Fruit fly (Drosophila melanogaster) whole organism, embryonic: Measurements from ENCODE around the gene Sam-S.

Experiments
- ATbp ChIP-seq: fragments of 200-800 bp; sonication (Bioruptor generic); optimal IDR thresholded peaks from 2 replicates; lab custom pipeline; 2017; ENCODE audit warnings: missing biosample characterization, mild to moderate bottlenecking, missing genetic modification characterization, missing genetic modification reagents
- B-H2 ChIP-seq: fragments of 200-800 bp; sonication (Bioruptor generic); optimal IDR thresholded peaks from 2 replicates; lab custom pipeline; 2018; ENCODE audit warnings: missing biosample characterization, mild to moderate bottlenecking, missing genetic modification characterization
- BtbVII ChIP-seq: fragments of 200-800 bp; sonication (Bioruptor generic); optimal IDR thresholded peaks from 3 replicates; lab custom pipeline; 2017; ENCODE audit warnings: missing biosample characterization, mild to moderate bottlenecking, missing genetic modification characterization
- C15 ChIP-seq: fragments of 200-800 bp; sonication (Bioruptor generic); IDR thresholded peaks from 3 replicates; pipeline ENCODE4 v1.3.6; 2022; ENCODE audit warnings: missing biosample characterization, missing genetic modification characterization
- CG1024 ChIP-seq: fragments of 200-800 bp; sonication (Bioruptor generic); IDR thresholded peaks from 2 replicates; pipeline ENCODE4 v1.3.6; 2022; ENCODE audit warnings: missing biosample characterization, missing genetic modification characterization
- CG10267 ChIP-seq: fragments of 200-800 bp; sonication (Bioruptor generic); optimal IDR thresholded peaks from 2 replicates; lab custom pipeline; 2018; ENCODE audit warnings: missing biosample characterization, mild to moderate bottlenecking, missing genetic modification characterization, moderate library complexity
- CG11398 ChIP-seq: fragments of 200-800 bp; sonication (Bioruptor generic); optimal IDR thresholded peaks from 2 replicates; lab custom pipeline; 2016; ENCODE audit warnings: missing biosample characterization, missing genetic modification characterization
- CG11696 ChIP-seq: fragments of 200-800 bp; sonication (Bioruptor generic); IDR thresholded peaks from 2 replicates; pipeline ENCODE4 v1.3.6; 2022; ENCODE audit warnings: missing biosample characterization, missing genetic modification characterization
- CG12104 ChIP-seq: fragments of 200-800 bp; sonication (Bioruptor generic); optimal IDR thresholded peaks from 3 replicates; lab custom pipeline; 2016; ENCODE audit warnings: missing biosample characterization, missing genetic modification characterization
- CG12236 ChIP-seq: fragments of 200-800 bp; sonication (Bioruptor generic); optimal IDR thresholded peaks from 2 replicates; lab custom pipeline; 2016; ENCODE audit warnings: missing biosample characterization, missing genetic modification characterization
- CG14667 ChIP-seq: fragments of 200-800 bp; sonication (Bioruptor generic); IDR thresholded peaks from 2 replicates; pipeline ENCODE4 v1.3.6; 2022; ENCODE audit warnings: missing biosample characterization, missing genetic modification characterization
- CG15269 ChIP-seq: fragments of 200-800 bp; sonication (Bioruptor generic); optimal IDR thresholded peaks from 2 replicates; lab custom pipeline; 2018; ENCODE audit warnings: missing biosample characterization, mild to moderate bottlenecking, missing genetic modification characterization, moderate library complexity
- CG17186 ChIP-seq: fragments of 200-800 bp; sonication (Bioruptor generic); optimal IDR thresholded peaks from 3 replicates; lab custom pipeline; 2017; ENCODE audit warnings: missing biosample characterization, missing genetic modification reagents, missing genetic modification characterization
- CG1792 ChIP-seq: fragments of 200-800 bp; sonication (Bioruptor generic); optimal IDR thresholded peaks from 2 replicates; lab custom pipeline; 2016; ENCODE audit warnings: missing biosample characterization, missing genetic modification characterization
- CG18619 ChIP-seq: fragments of 200-800 bp; sonication (Bioruptor generic); optimal IDR thresholded peaks from 3 replicates; lab custom pipeline; 2017; ENCODE audit warnings: missing biosample characterization, mild to moderate bottlenecking, missing genetic modification characterization
- CG2712 ChIP-seq: fragments of 200-800 bp; optimal IDR thresholded peaks from 3 replicates; lab custom pipeline; 2019; ENCODE audit warnings: missing biosample characterization, mild to moderate bottlenecking, missing genetic modification characterization, moderate library complexity
- CG4820 ChIP-seq: fragments of 200-800 bp; sonication (Bioruptor generic); optimal IDR thresholded peaks from 3 replicates; lab custom pipeline; 2016; ENCODE audit warnings: missing biosample characterization, missing genetic modification characterization
- CG5180 ChIP-seq: fragments of 200-800 bp; sonication (Bioruptor generic); optimal IDR thresholded peaks from 3 replicates; lab custom pipeline; 2017; ENCODE audit warnings: missing biosample characterization, missing genetic modification characterization, mild to moderate bottlenecking, moderate library complexity, missing genetic modification reagents
- CG6175 ChIP-seq: fragments of 200-800 bp; sonication (Bioruptor generic); IDR thresholded peaks from 3 replicates; pipeline ENCODE4 v1.3.6; 2022; ENCODE audit warnings: missing biosample characterization, missing genetic modification characterization
- CG6254 ChIP-seq: fragments of 200-800 bp; sonication (Bioruptor generic); optimal IDR thresholded peaks from 3 replicates; lab custom pipeline; 2017; ENCODE audit warnings: mild to moderate bottlenecking, missing biosample characterization, missing genetic modification reagents, missing genetic modification characterization
- CG6854 ChIP-seq: fragments of 200-800 bp; sonication (Bioruptor generic); optimal IDR thresholded peaks from 3 replicates; lab custom pipeline; 2017; ENCODE audit warnings: missing biosample characterization, mild to moderate bottlenecking, missing genetic modification characterization
- CG7839 ChIP-seq: fragments of 200-800 bp; sonication (Bioruptor generic); optimal IDR thresholded peaks from 3 replicates; lab custom pipeline; 2018; ENCODE audit warnings: missing biosample characterization, mild to moderate bottlenecking, missing genetic modification characterization, moderate library complexity
- CG7963 ChIP-seq: fragments of 200-800 bp; sonication (Bioruptor generic); IDR thresholded peaks from 3 replicates; pipeline ENCODE4 v1.3.6; 2022; ENCODE audit warnings: missing biosample characterization, missing genetic modification characterization; ENCODE audit not compliant: partially characterized antibody
- CHES-1-like ChIP-seq: fragments of 200-800 bp; sonication (Bioruptor generic); optimal IDR thresholded peaks from 2 replicates; lab custom pipeline; 2016; ENCODE audit warnings: missing biosample characterization, missing genetic modification characterization
- CTCF ChIP-seq: fragments of 200-800 bp; sonication (Bioruptor generic); optimal IDR thresholded peaks from 2 replicates; lab custom pipeline; 2017; ENCODE audit warnings: missing biosample characterization, mild to moderate bottlenecking, missing genetic modification characterization, moderate library complexity
- Dbx ChIP-seq: fragments of 200-800 bp; sonication (Bioruptor generic); IDR thresholded peaks from 3 replicates; pipeline ENCODE4 v1.3.6; 2022; ENCODE audit warnings: missing biosample characterization, missing genetic modification characterization
- Deaf1 ChIP-seq: fragments of 200-800 bp; optimal IDR thresholded peaks from 3 replicates; lab custom pipeline; 2019; ENCODE audit warnings: missing biosample characterization, mild to moderate bottlenecking, missing genetic modification characterization, moderate library complexity
- Dll ChIP-seq: fragments of 200-800 bp; sonication (Bioruptor generic); IDR thresholded peaks from 4 replicates; pipeline ENCODE4 v1.3.6; 2022; ENCODE audit warnings: missing biosample characterization, missing genetic modification characterization; ENCODE audit not compliant: partially characterized antibody
- Fer3 ChIP-seq: fragments of 200-800 bp; sonication (Bioruptor generic); optimal IDR thresholded peaks from 2 replicates; lab custom pipeline; 2018; ENCODE audit warnings: missing biosample characterization, mild to moderate bottlenecking, missing genetic modification characterization, moderate library complexity
- H2.0 ChIP-seq: fragments of 200-800 bp; sonication (Bioruptor generic); IDR thresholded peaks from 2 replicates; pipeline ENCODE4 v1.3.6; 2022; ENCODE audit warnings: missing biosample characterization, missing genetic modification characterization
- HLH54F ChIP-seq: fragments of 200-800 bp; sonication (Bioruptor generic); optimal IDR thresholded peaks from 3 replicates; lab custom pipeline; 2016; ENCODE audit warnings: missing biosample characterization, missing genetic modification characterization
- Med ChIP-seq: fragments of 200-800 bp; sonication (Bioruptor generic); peaks from one replicate; lab custom pipeline; 2016; ENCODE audit warnings: missing biosample characterization, missing genetic modification characterization, mild to moderate bottlenecking, inconsistent platforms, moderate library complexity
- Meics ChIP-seq: fragments of 200-800 bp; sonication (Bioruptor generic); optimal IDR thresholded peaks from 2 replicates; lab custom pipeline; 2017; ENCODE audit warnings: missing biosample characterization, mild to moderate bottlenecking, missing genetic modification characterization
- Nf-YC ChIP-seq: fragments of 200-800 bp; optimal IDR thresholded peaks from 3 replicates; lab custom pipeline; 2019; ENCODE audit warnings: missing biosample characterization, mild to moderate bottlenecking, missing genetic modification characterization, moderate library complexity
- Oaz ChIP-seq: fragments of 200-800 bp; sonication (Bioruptor generic); IDR thresholded peaks from 2 replicates; pipeline ENCODE4 v1.3.6; 2022; ENCODE audit warnings: missing biosample characterization, missing genetic modification characterization
- Pdp1 ChIP-seq, 2 experiments: fragments of 200-800 bp; sonication (Bioruptor generic); optimal IDR thresholded peaks; 3 replicates each; lab custom pipeline; 2016; ENCODE audit warnings: missing biosample characterization in 2 of 2, missing genetic modification characterization in 2 of 2, mild to moderate bottlenecking in 1 of 2, moderate library complexity in 1 of 2
- Rx ChIP-seq: fragments of 200-800 bp; sonication (Bioruptor generic); IDR thresholded peaks from 2 replicates; pipeline ENCODE4 v1.3.6; 2022; ENCODE audit warnings: missing biosample characterization, missing genetic modification characterization
- al ChIP-seq: fragments of 200-800 bp; sonication (Bioruptor generic); IDR thresholded peaks from 2 replicates; pipeline ENCODE4 v1.3.6; 2022; ENCODE audit warnings: missing biosample characterization, missing genetic modification characterization
- ash1 ChIP-seq: fragments of 200-800 bp; sonication (Bioruptor generic); optimal IDR thresholded peaks from 2 replicates; lab custom pipeline; 2018; ENCODE audit warnings: missing biosample characterization, mild to moderate bottlenecking, missing genetic modification characterization
- az2 ChIP-seq: fragments of 200-800 bp; sonication (Bioruptor generic); optimal IDR thresholded peaks from 3 replicates; lab custom pipeline; 2016; ENCODE audit warnings: missing biosample characterization, missing genetic modification characterization
- bbx ChIP-seq: fragments of 200-800 bp; sonication (Bioruptor generic); IDR thresholded peaks from 2 replicates; pipeline ENCODE4 v1.3.6; 2022; ENCODE audit warnings: missing biosample characterization, missing genetic modification characterization; ENCODE audit not compliant: partially characterized antibody
- bcd ChIP-seq: fragments of 200-800 bp; sonication (Bioruptor generic); optimal IDR thresholded peaks from 2 replicates; lab custom pipeline; 2017; ENCODE audit warnings: missing biosample characterization, mild to moderate bottlenecking, missing genetic modification characterization
- bsh ChIP-seq, 2 experiments: fragments of 200-800 bp; sonication (Bioruptor generic); optimal IDR thresholded peaks; 2 replicates each; lab custom pipeline; 2017 to 2018; ENCODE audit warnings: mild to moderate bottlenecking in 2 of 2, missing biosample characterization in 2 of 2, missing genetic modification characterization in 2 of 2, moderate library complexity in 1 of 2
- emc ChIP-seq: fragments of 200-800 bp; sonication (Bioruptor generic); optimal IDR thresholded peaks from 2 replicates; lab custom pipeline; 2016; ENCODE audit warnings: missing biosample characterization, missing genetic modification characterization
- en ChIP-seq: fragments of 200-800 bp; sonication (Bioruptor generic); optimal IDR thresholded peaks from 2 replicates; lab custom pipeline; 2016; ENCODE audit warnings: missing biosample characterization, missing genetic modification characterization
- ham ChIP-seq: fragments of 200-800 bp; sonication (Bioruptor generic); IDR thresholded peaks from 2 replicates; pipeline ENCODE4 v1.3.6; 2022; ENCODE audit warnings: missing biosample characterization, missing genetic modification characterization
- jigr1 ChIP-seq: fragments of 200-800 bp; sonication (Bioruptor generic); IDR thresholded peaks from 3 replicates; pipeline ENCODE4 v1.3.6; 2022; ENCODE audit warnings: missing biosample characterization, missing genetic modification characterization
- pb ChIP-seq: fragments of 200-800 bp; sonication (Bioruptor generic); optimal IDR thresholded peaks from 3 replicates; lab custom pipeline; 2016; ENCODE audit warnings: missing biosample characterization, missing genetic modification characterization
- pita ChIP-seq: fragments of 200-800 bp; sonication (Bioruptor generic); optimal IDR thresholded peaks from 2 replicates; lab custom pipeline; 2017; ENCODE audit warnings: missing biosample characterization, mild to moderate bottlenecking, missing genetic modification characterization
- tin ChIP-seq: fragments of 200-800 bp; sonication (Bioruptor generic); optimal IDR thresholded peaks from 3 replicates; lab custom pipeline; 2016; ENCODE audit warnings: missing biosample characterization, missing genetic modification characterization
- tup ChIP-seq: fragments of 200-800 bp; sonication (Bioruptor generic); optimal IDR thresholded peaks from 2 replicates; lab custom pipeline; 2016; ENCODE audit warnings: missing biosample characterization, mild to moderate bottlenecking, missing genetic modification characterization, moderate library complexity
- zen2 ChIP-seq: fragments of 200-800 bp; sonication (Bioruptor generic); IDR thresholded peaks from 3 replicates; pipeline ENCODE4 v1.3.6; 2022; ENCODE audit warnings: missing biosample characterization, missing genetic modification characterization; ENCODE audit not compliant: partially characterized antibody

The Sam-S gene

dm6 chr2L:117750-118149, 11.0 kb downstream of the Sam-S start (continued):
- no peak for TF ChIP-seq bcd (GFP tag; lab: Kevin White, UChicago)
- TF ChIP-seq CG14667: no peak
- no peak for TF ChIP-seq az2 (GFP tag; lab: Kevin White, UChicago)
- no peak for TF ChIP-seq CG7963 (GFP tag; lab: Robert Waterston, UW)
- TF ChIP-seq B-H2 (GFP tag; lab: Kevin White, UChicago): no peak
- no peak for TF ChIP-seq CG7839
- peak; percentile 16 for TF ChIP-seq CTCF (GFP tag; lab: Kevin White, UChicago)
- TF ChIP-seq CG12236: no peak
- TF ChIP-seq CG11398: no peak
- no peak for TF ChIP-seq Rx (GFP tag; lab: Robert Waterston, UW)
- TF ChIP-seq CG10267 (tag; lab: Kevin White, UChicago): no peak
- no peak for TF ChIP-seq al (GFP tag; lab: Robert Waterston, UW)
- peak; percentile 55 for TF ChIP-seq tup (GFP tag; lab: Kevin White, UChicago)
- TF ChIP-seq CG6254 (GFP tag; lab: Kevin White, UChicago): no peak
- TF ChIP-seq CG6175 (GFP tag; lab: Robert Waterston, UW): no peak
- TF ChIP-seq emc (GFP tag; lab: Kevin White, UChicago): no peak
- TF ChIP-seq bbx (GFP tag; lab: Robert Waterston, UW): no peak
- TF ChIP-seq ATbp (GFP tag; lab: Kevin White, UChicago): peak; percentile 74
- no peak for TF ChIP-seq Oaz (GFP tag; lab: Robert Waterston, UW)
- TF ChIP-seq Med (GFP tag; lab: Kevin White, UChicago): peak; percentile 85
- TF ChIP-seq CG5180 (GFP tag; lab: Kevin White, UChicago): peak; percentile 40
- TF ChIP-seq CG15269 (tag; lab: Kevin White, UChicago): peak; percentile 20
- TF ChIP-seq ham: no peak
- TF ChIP-seq HLH54F: no peak
- TF ChIP-seq Dbx (GFP tag; lab: Robert Waterston, UW): 0 out of 3 replicates have a peak, but pooled peaks have one; percentile 41
- no peak for TF ChIP-seq pb (GFP tag; lab: Kevin White, UChicago)
- TF ChIP-seq zen2 (GFP tag; lab: Robert Waterston, UW): no peak
- no peak for TF ChIP-seq CG6854
- TF ChIP-seq Meics (GFP tag; lab: Kevin White, UChicago): peak; percentile 32
- TF ChIP-seq CG1792 (GFP tag; lab: Kevin White, UChicago): peak; percentile 11
- TF ChIP-seq Dll (GFP tag; lab: Robert Waterston, UW): no peak
- no peak for TF ChIP-seq Deaf1 (tag; lab: Kevin White, UChicago)
- no peak for TF ChIP-seq pita (GFP tag; lab: Kevin White, UChicago)
- TF ChIP-seq CG2712: no peak
- no peak for TF ChIP-seq CG4820 (GFP tag; lab: Kevin White, UChicago)
- peak in 1 of 2 experiments; percentile 12 for TF ChIP-seq Pdp1 (GFP tag; optimal IDR thresholded peaks at IDR 0.05; lab: Kevin White, UChicago)
- peak in 1 of 2 experiments; percentile 33 for TF ChIP-seq bsh (GFP tag; optimal IDR thresholded peaks at IDR 0.05; lab: Kevin White, UChicago)
- no peak for TF ChIP-seq jigr1 (GFP tag; lab: Robert Waterston, UW)
- TF ChIP-seq CG11696 (GFP tag; lab: Robert Waterston, UW): no peak
- TF ChIP-seq en (GFP tag; lab: Kevin White, UChicago): no peak
- TF ChIP-seq ash1 (GFP tag; lab: Kevin White, UChicago): peak; percentile 6
- TF ChIP-seq CHES-1-like (GFP tag; lab: Kevin White, UChicago): no peak
- no peak for TF ChIP-seq CG12104 (GFP tag; lab: Kevin White, UChicago)
- TF ChIP-seq Fer3 (tag; lab: Kevin White, UChicago): peak; percentile 35
- TF ChIP-seq tin (GFP tag; lab: Kevin White, UChicago): no peak
- no peak for TF ChIP-seq CG1024 (GFP tag; lab: Robert Waterston, UW)
- TF ChIP-seq C15: no peak
- no peak for TF ChIP-seq CG17186 (GFP tag; lab: Kevin White, UChicago)
- no peak for TF ChIP-seq Nf-YC (tag; lab: Kevin White, UChicago)
- peak; percentile 19 for TF ChIP-seq CG18619 (GFP tag; lab: Kevin White, UChicago)
- TF ChIP-seq BtbVII (GFP tag; lab: Kevin White, UChicago): peak; percentile 54
- no peak for TF ChIP-seq H2.0 (GFP tag; lab: Robert Waterston, UW)
